Worm (Caenorhabditis elegans) whole organism, L4 larva: ENCODE data around the gene cht-1.
A peak's percentile ranks its signal among the peaks of the same experiment; 100 is the strongest.

Source experiments
- F10B5.3 ChIP-seq: sonication (generic microtip); optimal IDR thresholded peaks from 2 replicates; lab custom pipeline; 2016; ENCODE audit warnings: mild to moderate bottlenecking, missing genetic modification characterization, missing compliant biosample characterization
- F26F4.8 ChIP-seq: fragments of 200-800 bp; sonication (Bioruptor generic); conservative IDR thresholded peaks from 2 replicates; pipeline ENCODE4 v1.3.6; 2022; ENCODE audit warnings: missing genetic modification characterization, missing compliant biosample characterization
- F44E2.7 ChIP-seq: fragments of 200-800 bp; sonication (Bioruptor generic); IDR thresholded peaks from 2 replicates; pipeline ENCODE4 v2.1.2; 2022; ENCODE audit warnings: missing genetic modification characterization, missing compliant biosample characterization
- T26A8.4 ChIP-seq: fragments of 200-800 bp; sonication (Bioruptor generic); IDR thresholded peaks from 2 replicates; pipeline ENCODE4 v1.3.6; 2022; ENCODE audit warnings: missing genetic modification characterization, missing compliant biosample characterization
- Y48G9A.11 ChIP-seq: fragments of 200-800 bp; sonication (Bioruptor generic); IDR thresholded peaks from 2 replicates; pipeline ENCODE4 v1.3.6; 2022; ENCODE audit warnings: missing genetic modification reagents, missing genetic modification characterization, missing compliant biosample characterization
- Y5F2A.4 ChIP-seq: fragments of 200-800 bp; sonication (Bioruptor generic); optimal IDR thresholded peaks from 2 replicates; lab custom pipeline; 2018; ENCODE audit warnings: mild to moderate bottlenecking, missing genetic modification characterization, missing compliant biosample characterization
- Y75B8A.6 ChIP-seq: fragments of 200-800 bp; sonication (Bioruptor generic); IDR thresholded peaks from 2 replicates; pipeline ENCODE4 v1.3.6; 2022; ENCODE audit warnings: missing genetic modification reagents, missing genetic modification characterization, missing compliant biosample characterization
- ZK337.2 ChIP-seq: fragments of 200-800 bp; sonication (Bioruptor generic); IDR thresholded peaks from 2 replicates; pipeline ENCODE4 v1.3.6; 2022; ENCODE audit warnings: missing genetic modification reagents, missing genetic modification characterization, missing compliant biosample characterization
- ama-1 ChIP-seq: fragments of 150-350 bp; optimal IDR thresholded peaks from 2 replicates; lab custom pipeline; 2014; ENCODE audit warnings: inconsistent platforms, mixed read lengths
- ceh-44 ChIP-seq: fragments of 200-800 bp; sonication (Bioruptor generic); IDR thresholded peaks from 2 replicates; pipeline ENCODE4 v1.3.6; 2022; ENCODE audit warnings: missing genetic modification reagents, missing genetic modification characterization, missing compliant biosample characterization
- ceh-62 ChIP-seq: sonication (generic microtip); optimal IDR thresholded peaks from 2 replicates; lab custom pipeline; 2017; ENCODE audit warnings: missing biosample characterization, missing genetic modification characterization
- daf-12 ChIP-seq: fragments of 150-350 bp; optimal IDR thresholded peaks from 2 replicates; lab custom pipeline; 2014; ENCODE audit warnings: missing biosample characterization, missing genetic modification reagents, missing genetic modification characterization
- daf-16 ChIP-seq, 3 experiments: sonication (generic microtip); optimal IDR thresholded peaks; 2 replicates each; lab custom pipeline; 2016 to 2017; ENCODE audit warnings: missing genetic modification characterization in 3 of 3, missing genetic modification reagents in 3 of 3, mild to moderate bottlenecking in 2 of 3, missing compliant biosample characterization in 2 of 3, missing biosample characterization in 1 of 3, moderate library complexity in 1 of 3
- daf-19 ChIP-seq: fragments of 200-800 bp; sonication (Bioruptor generic); conservative IDR thresholded peaks from 2 replicates; pipeline ENCODE4 v1.3.6; 2022; ENCODE audit warnings: missing genetic modification characterization, missing compliant biosample characterization
- dmd-6 ChIP-seq: fragments of 200-800 bp; sonication (Bioruptor generic); IDR thresholded peaks from 2 replicates; pipeline ENCODE4 v1.3.6; 2022; ENCODE audit warnings: missing genetic modification reagents, missing genetic modification characterization, missing compliant biosample characterization
- duxl-1 ChIP-seq: sonication (generic microtip); optimal IDR thresholded peaks from 2 replicates; lab custom pipeline; 2016; ENCODE audit warnings: mild to moderate bottlenecking, missing genetic modification characterization, moderate library complexity, missing compliant biosample characterization; ENCODE audit not compliant: poor library complexity
- egl-27 ChIP-seq: sonication (generic microtip); optimal IDR thresholded peaks from 3 replicates; lab custom pipeline; 2017; ENCODE audit warnings: missing biosample characterization, missing genetic modification reagents, missing genetic modification characterization
- gei-8 ChIP-seq: fragments of 200-800 bp; sonication (Bioruptor generic); optimal IDR thresholded peaks from 2 replicates; lab custom pipeline; 2018; ENCODE audit warnings: mild to moderate bottlenecking, missing genetic modification characterization, missing compliant biosample characterization
- hlh-11 ChIP-seq: fragments of 200-800 bp; sonication (Bioruptor generic); optimal IDR thresholded peaks from 2 replicates; lab custom pipeline; 2018; ENCODE audit warnings: mild to moderate bottlenecking, missing genetic modification characterization, missing compliant biosample characterization
- hlh-30 ChIP-seq: sonication (generic microtip); optimal IDR thresholded peaks from 2 replicates; lab custom pipeline; 2017; ENCODE audit warnings: antibody characterized with exemption, mild to moderate bottlenecking, missing genetic modification characterization, missing compliant biosample characterization; ENCODE audit not compliant: insufficient read depth
- lim-7 ChIP-seq: fragments of 200-800 bp; sonication (Bioruptor generic); IDR thresholded peaks from 2 replicates; pipeline ENCODE4 v1.3.6; 2022; ENCODE audit warnings: missing genetic modification characterization, missing compliant biosample characterization
- lin-13 ChIP-seq: fragments of 150-350 bp; optimal IDR thresholded peaks from 2 replicates; lab custom pipeline; 2014; ENCODE audit warnings: missing biosample characterization, missing genetic modification reagents, missing genetic modification characterization
- lin-15B ChIP-seq: fragments of 150-350 bp; sonication (generic microtip); optimal IDR thresholded peaks from 3 replicates; lab custom pipeline; 2014; ENCODE audit warnings: missing biosample characterization, missing genetic modification characterization
- lin-29 ChIP-seq: fragments of 200-800 bp; sonication (Bioruptor generic); IDR thresholded peaks from 2 replicates; pipeline ENCODE4 v1.3.6; 2022; ENCODE audit warnings: missing genetic modification reagents, missing genetic modification characterization, missing compliant biosample characterization
- lin-39 ChIP-seq: fragments of 150-350 bp; optimal IDR thresholded peaks from 2 replicates; lab custom pipeline; 2014; ENCODE audit warnings: missing biosample characterization, missing genetic modification reagents, missing genetic modification characterization
- madf-5 ChIP-seq, 2 experiments: fragments of 200-800 bp; sonication (Bioruptor generic); IDR thresholded peaks; 2 replicates each; pipeline ENCODE4 v1.3.6; 2022; ENCODE audit warnings: missing compliant biosample characterization in 2 of 2, missing genetic modification characterization in 2 of 2
- mdl-1 ChIP-seq, 2 experiments: fragments of 150-350 bp in 1 of 2; sonication (generic microtip) in 1 of 2; optimal IDR thresholded peaks; 2 replicates each; lab custom pipeline; 2014 to 2017; ENCODE audit warnings: missing biosample characterization in 2 of 2, missing genetic modification characterization in 2 of 2
- mdt-29 ChIP-seq: fragments of 200-800 bp; sonication (Bioruptor generic); IDR thresholded peaks from 2 replicates; pipeline ENCODE4 v1.3.6; 2022; ENCODE audit warnings: missing genetic modification reagents, missing genetic modification characterization, missing compliant biosample characterization
- mxl-2 ChIP-seq: fragments of 200-800 bp; sonication (Bioruptor generic); conservative IDR thresholded peaks from 2 replicates; pipeline ENCODE4 v1.3.6; 2022; ENCODE audit warnings: missing genetic modification reagents, missing genetic modification characterization, missing compliant biosample characterization
- mxl-3 ChIP-seq: fragments of 200-800 bp; sonication (Bioruptor generic); optimal IDR thresholded peaks from 2 replicates; lab custom pipeline; 2018; ENCODE audit warnings: mild to moderate bottlenecking, missing genetic modification characterization, missing compliant biosample characterization
- nhr-11 ChIP-seq: fragments of 150-350 bp; optimal IDR thresholded peaks from 2 replicates; lab custom pipeline; 2014; ENCODE audit warnings: missing biosample characterization, missing genetic modification characterization
- nhr-25 ChIP-seq: sonication (generic microtip); optimal IDR thresholded peaks from 2 replicates; lab custom pipeline; 2017; ENCODE audit warnings: missing genetic modification characterization, mild to moderate bottlenecking, missing compliant biosample characterization, antibody characterized with exemption, moderate library complexity, borderline replicate concordance; ENCODE audit not compliant: insufficient read depth
- nhr-28 ChIP-seq: fragments of 150-350 bp; optimal IDR thresholded peaks from 2 replicates; lab custom pipeline; 2014; ENCODE audit warnings: missing biosample characterization, missing genetic modification characterization
- nhr-41 ChIP-seq: fragments of 200-800 bp; sonication (Bioruptor generic); IDR thresholded peaks from 2 replicates; pipeline ENCODE4 v1.3.6; 2022; ENCODE audit warnings: missing genetic modification reagents, missing genetic modification characterization, missing compliant biosample characterization
- nhr-42 ChIP-seq: fragments of 200-800 bp; sonication (Bioruptor generic); IDR thresholded peaks from 2 replicates; pipeline ENCODE4 v1.3.6; 2022; ENCODE audit warnings: missing genetic modification characterization, missing compliant biosample characterization
- pha-4 ChIP-seq, 2 experiments: fragments of 150-350 bp in 1 of 2; fragments of 200-800 bp in 1 of 2; sonication (Bioruptor generic) in 1 of 2; IDR thresholded peaks in 1 of 2; optimal IDR thresholded peaks in 1 of 2; 2 replicates each; pipeline versions ENCODE4 v1.3.6 to Lab custom; 2014 to 2022; ENCODE audit warnings: missing genetic modification characterization in 2 of 2, missing genetic modification reagents in 2 of 2, missing biosample characterization in 1 of 2, missing compliant biosample characterization in 1 of 2
- php-3 ChIP-seq: fragments of 200-800 bp; sonication (Bioruptor generic); IDR thresholded peaks from 2 replicates; pipeline ENCODE4 v1.3.6; 2022; ENCODE audit warnings: missing genetic modification reagents, missing genetic modification characterization, missing compliant biosample characterization
- pqm-1 ChIP-seq: sonication (generic microtip); optimal IDR thresholded peaks from 2 replicates; lab custom pipeline; 2017; ENCODE audit warnings: missing biosample characterization, missing genetic modification characterization
- saeg-2 ChIP-seq: fragments of 200-800 bp; sonication (Bioruptor generic); IDR thresholded peaks from 2 replicates; pipeline ENCODE4 v1.3.6; 2022; ENCODE audit warnings: missing genetic modification reagents, missing genetic modification characterization, missing compliant biosample characterization
- sdz-12 ChIP-seq: fragments of 200-800 bp; sonication (Bioruptor generic); optimal IDR thresholded peaks from 2 replicates; lab custom pipeline; 2018; ENCODE audit warnings: mild to moderate bottlenecking, missing genetic modification characterization, missing compliant biosample characterization
- skn-1 ChIP-seq: fragments of 150-350 bp; optimal IDR thresholded peaks from 2 replicates; lab custom pipeline; 2014; ENCODE audit warnings: missing biosample characterization, missing genetic modification characterization
- snpc-4 ChIP-seq: fragments of 150-350 bp; optimal IDR thresholded peaks from 2 replicates; lab custom pipeline; 2014; ENCODE audit warnings: missing biosample characterization, missing genetic modification characterization
- spr-1 ChIP-seq: sonication (generic microtip); optimal IDR thresholded peaks from 2 replicates; lab custom pipeline; 2016; ENCODE audit warnings: mild to moderate bottlenecking, missing genetic modification characterization, missing compliant biosample characterization
- tra-1 ChIP-seq: fragments of 200-800 bp; sonication (Bioruptor generic); IDR thresholded peaks from 2 replicates; pipeline ENCODE4 v1.3.6; 2022; ENCODE audit warnings: missing genetic modification reagents, missing genetic modification characterization, missing compliant biosample characterization
- unc-62 ChIP-seq, 3 experiments: fragments of 150-350 bp in 1 of 3; sonication (generic microtip); optimal IDR thresholded peaks in 2 of 3; peaks in 1 of 3; 1 replicate in 1 of 3; 2 replicates in 2 of 3; lab custom pipeline; 2014 to 2017; ENCODE audit warnings: missing biosample characterization in 3 of 3, missing genetic modification characterization in 3 of 3, missing genetic modification reagents in 3 of 3, missing genotype in 1 of 3
- zfp-2 ChIP-seq: sonication (generic microtip); optimal IDR thresholded peaks from 2 replicates; lab custom pipeline; 2016; ENCODE audit warnings: mild to moderate bottlenecking, missing genetic modification characterization, missing compliant biosample characterization
- zip-2 ChIP-seq: fragments of 150-350 bp; optimal IDR thresholded peaks from 2 replicates; lab custom pipeline; 2014; ENCODE audit warnings: missing biosample characterization, missing genetic modification characterization

cht-1 gene

DNA sequence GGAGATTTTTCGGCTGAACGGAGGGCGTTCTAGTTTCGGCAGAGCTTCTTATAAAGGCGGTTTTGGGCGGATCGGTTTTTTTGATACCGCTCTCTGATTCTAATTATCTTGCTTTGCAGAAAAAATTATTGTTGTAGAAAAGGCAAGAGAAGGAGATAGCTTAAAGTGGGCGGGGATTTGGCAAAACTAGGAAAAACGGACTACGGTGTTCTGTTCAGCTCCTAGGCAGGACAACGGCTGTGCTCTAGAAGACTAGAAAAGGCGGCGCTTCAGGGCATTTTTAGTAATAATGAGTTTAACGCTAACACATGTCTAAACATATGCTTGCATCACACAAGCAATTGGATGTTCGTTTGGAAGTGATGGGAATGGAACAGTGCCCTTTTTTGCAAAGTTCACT, 19.3 kb upstream of the cht-1 start, which contains the start of gene C04F6.7 (continued):
- TF ChIP-seq dmd-6 (GFP tag; lab: Robert Waterston, UW) (no peak), tra-1 (GFP tag; lab: Robert Waterston, UW) (no peak), F44E2.7 (no peak), lin-15B (no peak), daf-12 (tag; lab: Kevin White, UChicago) (no peak), nhr-11 (tag; lab: Kevin White, UChicago) (no peak), ZK337.2 (no peak)

DNA sequence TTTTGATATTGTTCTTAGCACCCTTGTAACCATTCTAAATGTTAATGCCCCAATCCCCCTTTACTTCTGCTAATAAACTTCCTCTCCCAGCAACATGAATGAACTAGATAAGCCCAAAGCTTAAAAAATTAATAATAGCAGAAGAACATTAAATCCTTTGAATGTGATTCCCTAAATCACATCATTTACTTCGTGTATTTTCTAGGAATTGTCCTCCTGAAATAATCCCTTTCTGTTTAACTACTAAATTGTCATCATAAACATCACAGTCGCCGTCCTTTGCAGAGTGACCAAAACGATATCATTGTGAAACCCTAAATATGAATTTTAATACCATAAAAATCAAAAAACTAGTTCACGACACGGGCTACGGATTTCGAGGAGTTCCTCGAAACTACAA, 16.2 kb upstream of the cht-1 start:
- no peak for TF ChIP-seq ceh-62
- no peak for TF ChIP-seq nhr-25 (tag; lab: Kevin White, UChicago)
- TF ChIP-seq nhr-41 (GFP tag; lab: Robert Waterston, UW), result no peak
- TF ChIP-seq hlh-30 (tag; lab: Kevin White, UChicago), result no peak
- TF ChIP-seq daf-16 (GFP tag; optimal IDR thresholded peaks at IDR 0.05; lab: Kevin White, UChicago), result no peak
- no peak for TF ChIP-seq daf-16 (tag; optimal IDR thresholded peaks at IDR 0.05; lab: Kevin White, UChicago)
- TF ChIP-seq sdz-12, result no peak
- TF ChIP-seq F26F4.8, result no peak
- no peak for TF ChIP-seq spr-1 (tag; lab: Kevin White, UChicago)
- no peak for TF ChIP-seq duxl-1 (tag; lab: Kevin White, UChicago)
- no peak for TF ChIP-seq F10B5.3 (tag; lab: Kevin White, UChicago)
- TF ChIP-seq nhr-42, result no peak
- TF ChIP-seq F44E2.7, result no peak
- TF ChIP-seq Y48G9A.11 (GFP tag; lab: Robert Waterston, UW), result no peak
- no peak for TF ChIP-seq saeg-2 (GFP tag; lab: Robert Waterston, UW)
- no peak for TF ChIP-seq lin-29 (GFP tag; lab: Robert Waterston, UW)
- TF ChIP-seq mxl-3 (GFP tag; lab: Kevin White, UChicago), result no peak
- TF ChIP-seq snpc-4 (tag; lab: Kevin White, UChicago), result no peak
- no peak for TF ChIP-seq ZK337.2
- TF ChIP-seq madf-5 (GFP tag; IDR thresholded peaks at IDR 0.05; lab: Robert Waterston, UW), result no peak

DNA sequence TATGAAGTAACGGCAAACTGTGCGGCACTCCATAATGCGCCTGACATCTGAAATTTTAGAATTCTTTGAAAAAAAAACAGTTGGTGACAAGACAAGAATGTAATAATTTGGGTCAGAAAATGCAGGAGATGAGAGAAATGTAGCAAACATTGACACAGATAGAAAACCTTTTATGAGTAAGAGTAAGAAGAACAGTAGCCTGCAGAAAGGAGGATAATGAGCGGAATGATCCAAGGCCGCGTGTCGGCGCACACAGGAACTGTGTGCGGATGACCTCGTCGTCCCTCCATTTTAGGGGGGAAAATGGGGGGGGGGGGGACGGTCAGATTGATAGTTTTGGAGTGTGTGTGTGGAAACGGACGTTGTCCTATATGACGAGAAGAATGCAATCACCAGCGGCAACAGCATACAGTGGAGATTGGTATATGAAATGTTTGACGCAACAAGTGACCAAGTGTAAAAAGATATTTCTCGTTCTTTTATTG, 14.9 kb upstream of the cht-1 start, which contains the start of gene dhs-27:
TSS of gene dhs-27 (minus strand) at position 51 of the 485 bp plus-strand sequence.
- TF ChIP-seq php-3, result no peak
- TF ChIP-seq nhr-28 (tag; lab: Kevin White, UChicago), result peak; percentile 77
- TF ChIP-seq daf-19 (GFP tag; lab: Robert Waterston, UW), result no peak
- TF ChIP-seq zip-2 (tag; lab: Kevin White, UChicago), result no peak
- peak; percentile 25 for TF ChIP-seq mxl-3 (GFP tag; lab: Kevin White, UChicago)
- TF ChIP-seq egl-27 (tag; lab: Kevin White, UChicago), result no peak
- TF ChIP-seq Y75B8A.6 (GFP tag; lab: Robert Waterston, UW), result no peak
- no peak for TF ChIP-seq saeg-2 (GFP tag; lab: Robert Waterston, UW)
- TF ChIP-seq zfp-2 (tag; lab: Kevin White, UChicago), result no peak
- TF ChIP-seq ceh-62, result no peak
- TF ChIP-seq nhr-25 (tag; lab: Kevin White, UChicago), result peak; percentile 35
- TF ChIP-seq mdl-1 (tag; optimal IDR thresholded peaks at IDR 0.05; lab: Kevin White, UChicago), result peak in 1 of 2 experiments; percentile 34
- no peak for TF ChIP-seq Y5F2A.4 (GFP tag; lab: Kevin White, UChicago)
- no peak for TF ChIP-seq T26A8.4 (GFP tag; lab: Robert Waterston, UW)
- TF ChIP-seq skn-1, result no peak
- no peak for TF ChIP-seq Y48G9A.11 (GFP tag; lab: Robert Waterston, UW)
- TF ChIP-seq mxl-2 (GFP tag; lab: Robert Waterston, UW), result no peak
- TF ChIP-seq unc-62 (GFP tag; optimal IDR thresholded peaks at IDR 0.05 in 1 of 2; lab: Kevin White, UChicago), result no peak
- no peak for TF ChIP-seq unc-62 (tag; optimal IDR thresholded peaks at IDR 0.05; lab: Kevin White, UChicago)
- TF ChIP-seq mdt-29 (GFP tag; lab: Robert Waterston, UW), result no peak
- no peak for TF ChIP-seq lin-39 (tag; lab: Kevin White, UChicago)
- TF ChIP-seq ama-1 (lab: Kevin White, UChicago), result no peak
- TF ChIP-seq pqm-1, result no peak
- no peak for TF ChIP-seq gei-8 (GFP tag; lab: Kevin White, UChicago)
- no peak for TF ChIP-seq lim-7 (GFP tag; lab: Robert Waterston, UW)
- no peak for TF ChIP-seq lin-13
- no peak for TF ChIP-seq pha-4 (GFP tag; IDR thresholded peaks at IDR 0.05; lab: Robert Waterston, UW)
- no peak for TF ChIP-seq pha-4 (tag; optimal IDR thresholded peaks at IDR 0.05; lab: Kevin White, UChicago)
- TF ChIP-seq ceh-44 (GFP tag; lab: Robert Waterston, UW), result no peak
- no peak for TF ChIP-seq hlh-11 (tag; lab: Kevin White, UChicago)
